Worm (Caenorhabditis elegans) whole organism, young adult: Measurements from ENCODE around the gene acy-1.

Source experiments
- B0261.1 ChIP-seq: sonication (generic microtip); optimal IDR thresholded peaks from 2 replicates; lab custom pipeline; 2016; ENCODE audit warnings: mild to moderate bottlenecking, missing genetic modification characterization, moderate library complexity, missing compliant biosample characterization
- D2030.7 ChIP-seq: fragments of 200-800 bp; sonication (Bioruptor generic); IDR thresholded peaks from 2 replicates; pipeline ENCODE4 v1.3.6; 2022; ENCODE audit warnings: missing genetic modification reagents, missing genetic modification characterization, missing compliant biosample characterization
- F10E7.11 ChIP-seq: sonication (generic microtip); optimal IDR thresholded peaks from 2 replicates; lab custom pipeline; 2017; ENCODE audit warnings: mild to moderate bottlenecking, missing genetic modification characterization, moderate library complexity, missing compliant biosample characterization
- F57A8.1 ChIP-seq: fragments of 200-800 bp; sonication (Bioruptor generic); optimal IDR thresholded peaks from 2 replicates; lab custom pipeline; 2018; ENCODE audit warnings: mild to moderate bottlenecking, missing genetic modification characterization, moderate library complexity, missing compliant biosample characterization
- T07F8.4 ChIP-seq: sonication (generic microtip); optimal IDR thresholded peaks from 2 replicates; lab custom pipeline; 2016; ENCODE audit warnings: mild to moderate bottlenecking, missing genetic modification characterization, moderate library complexity, missing compliant biosample characterization
- T26A5.8 ChIP-seq: sonication (generic microtip); optimal IDR thresholded peaks from 2 replicates; lab custom pipeline; 2016; ENCODE audit warnings: missing genetic modification characterization, missing compliant biosample characterization
- Y56A3A.18 ChIP-seq: fragments of 200-800 bp; sonication (Bioruptor generic); IDR thresholded peaks from 2 replicates; pipeline ENCODE4 v1.3.6; 2022; ENCODE audit warnings: missing genetic modification reagents, missing genetic modification characterization, missing compliant biosample characterization
- ama-1 ChIP-seq, 3 experiments: fragments of 150-350 bp in 1 of 3; sonication (generic microtip) in 2 of 3; optimal IDR thresholded peaks; 2 replicates each; lab custom pipeline; 2014 to 2018; ENCODE audit warnings: missing biosample characterization in 2 of 3, missing genetic modification characterization in 2 of 3, missing genetic modification reagents in 2 of 3
- attf-5 ChIP-seq: fragments of 200-800 bp; sonication (Bioruptor generic); optimal IDR thresholded peaks from 2 replicates; lab custom pipeline; 2018; ENCODE audit warnings: mild to moderate bottlenecking, missing genetic modification characterization, missing compliant biosample characterization
- attf-6 ChIP-seq: fragments of 200-800 bp; sonication (Bioruptor generic); IDR thresholded peaks from 2 replicates; pipeline ENCODE4 v1.3.6; 2022; ENCODE audit warnings: missing genetic modification reagents, missing genetic modification characterization, missing compliant biosample characterization
- bed-1 ChIP-seq: fragments of 200-800 bp; sonication (Bioruptor generic); IDR thresholded peaks from 2 replicates; pipeline ENCODE4 v1.3.6; 2022; ENCODE audit warnings: missing genetic modification reagents, missing genetic modification characterization, missing compliant biosample characterization
- ccch-3 ChIP-seq: fragments of 200-800 bp; sonication (Bioruptor generic); optimal IDR thresholded peaks from 2 replicates; lab custom pipeline; 2018; ENCODE audit warnings: mild to moderate bottlenecking, missing genetic modification characterization, missing compliant biosample characterization
- ceh-91 ChIP-seq: fragments of 200-800 bp; sonication (Bioruptor generic); IDR thresholded peaks from 2 replicates; pipeline ENCODE4 v1.3.6; 2022; ENCODE audit warnings: missing genetic modification reagents, missing genetic modification characterization, missing compliant biosample characterization
- chd-7 ChIP-seq: sonication (generic microtip); optimal IDR thresholded peaks from 2 replicates; lab custom pipeline; 2016; ENCODE audit warnings: mild to moderate bottlenecking, missing genetic modification characterization, moderate library complexity, missing compliant biosample characterization
- dpff-1 ChIP-seq: sonication (generic microtip); optimal IDR thresholded peaks from 2 replicates; lab custom pipeline; 2017; ENCODE audit warnings: mild to moderate bottlenecking, missing genetic modification characterization, missing compliant biosample characterization
- efl-1 ChIP-seq: fragments of 150-350 bp; optimal IDR thresholded peaks from 2 replicates; lab custom pipeline; 2014; ENCODE audit warnings: missing biosample characterization, missing genetic modification reagents, missing genetic modification characterization
- egl-18 ChIP-seq: fragments of 200-800 bp; sonication (Bioruptor generic); IDR thresholded peaks from 2 replicates; pipeline ENCODE4 v1.3.6; 2022; ENCODE audit warnings: missing genetic modification reagents, missing genetic modification characterization, missing compliant biosample characterization
- egl-44 ChIP-seq: fragments of 200-800 bp; sonication (Bioruptor generic); IDR thresholded peaks from 2 replicates; pipeline ENCODE4 v1.3.6; 2022; ENCODE audit warnings: missing genetic modification reagents, missing genetic modification characterization, missing compliant biosample characterization
- ekl-4 ChIP-seq: fragments of 200-800 bp; sonication (Bioruptor generic); IDR thresholded peaks from 2 replicates; pipeline ENCODE4 v1.3.6; 2022; ENCODE audit warnings: missing genetic modification reagents, missing genetic modification characterization, missing compliant biosample characterization
- gei-17 ChIP-seq: fragments of 200-800 bp; sonication (Bioruptor generic); optimal IDR thresholded peaks from 2 replicates; lab custom pipeline; 2018; ENCODE audit warnings: mild to moderate bottlenecking, missing genetic modification characterization, missing compliant biosample characterization
- hmg-1.2 ChIP-seq: fragments of 200-800 bp; sonication (Bioruptor generic); IDR thresholded peaks from 2 replicates; pipeline ENCODE4 v1.3.6; 2022; ENCODE audit warnings: missing genetic modification reagents, missing genetic modification characterization, missing compliant biosample characterization
- hmg-20 ChIP-seq: fragments of 200-800 bp; sonication (Bioruptor generic); IDR thresholded peaks from 2 replicates; pipeline ENCODE4 v1.3.6; 2022; ENCODE audit warnings: missing genetic modification reagents, missing genetic modification characterization, missing compliant biosample characterization
- lag-1 ChIP-seq: fragments of 200-800 bp; sonication (Bioruptor generic); IDR thresholded peaks from 2 replicates; pipeline ENCODE4 v1.3.6; 2022; ENCODE audit warnings: missing genetic modification reagents, missing genetic modification characterization, missing compliant biosample characterization
- let-607 ChIP-seq, 2 experiments: fragments of 200-800 bp in 1 of 2; sonication (Bioruptor generic) in 1 of 2; sonication (generic microtip) in 1 of 2; optimal IDR thresholded peaks; 2 replicates each; lab custom pipeline; 2016 to 2018; ENCODE audit warnings: mild to moderate bottlenecking in 2 of 2, missing compliant biosample characterization in 2 of 2, missing genetic modification characterization in 2 of 2, moderate library complexity in 2 of 2, missing genotype in 1 of 2
- lin-35 ChIP-seq, 3 experiments: fragments of 150-350 bp in 2 of 3; sonication (generic microtip) in 1 of 3; optimal IDR thresholded peaks; 2 replicates each; lab custom pipeline; 2014 to 2018; ENCODE audit warnings: missing biosample characterization in 3 of 3, missing genetic modification characterization in 3 of 3, missing genetic modification reagents in 3 of 3
- madf-10 ChIP-seq: sonication (generic microtip); optimal IDR thresholded peaks from 2 replicates; lab custom pipeline; 2016; ENCODE audit warnings: mild to moderate bottlenecking, missing genetic modification characterization, missing compliant biosample characterization
- nfya-1 ChIP-seq: sonication (generic microtip); optimal IDR thresholded peaks from 2 replicates; lab custom pipeline; 2017; ENCODE audit warnings: antibody characterized with exemption, missing compliant biosample characterization, missing genetic modification characterization, borderline replicate concordance; ENCODE audit not compliant: insufficient read depth
- nhr-120 ChIP-seq: fragments of 200-800 bp; sonication (Bioruptor generic); IDR thresholded peaks from 2 replicates; pipeline ENCODE4 v1.3.6; 2022; ENCODE audit warnings: missing genetic modification characterization, missing compliant biosample characterization
- nhr-90 ChIP-seq: sonication (generic microtip); optimal IDR thresholded peaks from 2 replicates; lab custom pipeline; 2016; ENCODE audit warnings: missing genotype, mild to moderate bottlenecking, missing genetic modification characterization, missing compliant biosample characterization
- pha-4 ChIP-seq: fragments of 150-350 bp; sonication (generic microtip); optimal IDR thresholded peaks from 2 replicates; lab custom pipeline; 2014; ENCODE audit warnings: missing biosample characterization, missing genetic modification reagents, missing genetic modification characterization
- sea-2 ChIP-seq: fragments of 200-800 bp; sonication (Bioruptor generic); IDR thresholded peaks from 2 replicates; pipeline ENCODE4 v1.3.6; 2022; ENCODE audit warnings: missing genetic modification characterization, missing compliant biosample characterization
- snpc-1.3 ChIP-seq: sonication (generic microtip); optimal IDR thresholded peaks from 2 replicates; lab custom pipeline; 2017; ENCODE audit warnings: missing genetic modification characterization, mild to moderate bottlenecking, missing compliant biosample characterization, antibody characterized with exemption, moderate library complexity, missing genotype, missing genetic modification reagents; ENCODE audit not compliant: insufficient read depth
- snpc-3.4 ChIP-seq: sonication (generic microtip); optimal IDR thresholded peaks from 2 replicates; lab custom pipeline; 2017; ENCODE audit warnings: missing genetic modification characterization, mild to moderate bottlenecking, missing compliant biosample characterization, antibody characterized with exemption, moderate library complexity, missing genotype, missing genetic modification reagents
- tbx-9 ChIP-seq: sonication (generic microtip); optimal IDR thresholded peaks from 2 replicates; lab custom pipeline; 2016; ENCODE audit warnings: borderline replicate concordance, missing genetic modification characterization, inconsistent platforms, missing compliant biosample characterization
- unc-130 ChIP-seq: sonication (generic microtip); optimal IDR thresholded peaks from 2 replicates; lab custom pipeline; 2016; ENCODE audit warnings: missing genetic modification reagents, missing genetic modification characterization, missing compliant biosample characterization
- xnd-1 ChIP-seq: sonication (generic microtip); optimal IDR thresholded peaks from 2 replicates; lab custom pipeline; 2016; ENCODE audit warnings: missing genotype, missing genetic modification reagents, missing genetic modification characterization, missing compliant biosample characterization
- zfh-2 ChIP-seq: fragments of 200-800 bp; sonication (Bioruptor generic); conservative IDR thresholded peaks from 2 replicates; pipeline ENCODE4 v1.3.6; 2022; ENCODE audit warnings: missing genetic modification reagents, missing genetic modification characterization, missing compliant biosample characterization
- ztf-18 ChIP-seq: sonication (generic microtip); optimal IDR thresholded peaks from 2 replicates; lab custom pipeline; 2016; ENCODE audit warnings: missing genotype, mild to moderate bottlenecking, missing genetic modification characterization, missing compliant biosample characterization
- ztf-22 ChIP-seq: fragments of 200-800 bp; sonication (Bioruptor generic); optimal IDR thresholded peaks from 2 replicates; lab custom pipeline; 2018; ENCODE audit warnings: mild to moderate bottlenecking, missing genetic modification characterization, moderate library complexity, missing compliant biosample characterization
- ztf-25 ChIP-seq: fragments of 200-800 bp; sonication (Bioruptor generic); IDR thresholded peaks from 2 replicates; pipeline ENCODE4 v1.3.6; 2022; ENCODE audit warnings: missing genetic modification reagents, missing genetic modification characterization, missing compliant biosample characterization

Gene acy-1

DNA sequence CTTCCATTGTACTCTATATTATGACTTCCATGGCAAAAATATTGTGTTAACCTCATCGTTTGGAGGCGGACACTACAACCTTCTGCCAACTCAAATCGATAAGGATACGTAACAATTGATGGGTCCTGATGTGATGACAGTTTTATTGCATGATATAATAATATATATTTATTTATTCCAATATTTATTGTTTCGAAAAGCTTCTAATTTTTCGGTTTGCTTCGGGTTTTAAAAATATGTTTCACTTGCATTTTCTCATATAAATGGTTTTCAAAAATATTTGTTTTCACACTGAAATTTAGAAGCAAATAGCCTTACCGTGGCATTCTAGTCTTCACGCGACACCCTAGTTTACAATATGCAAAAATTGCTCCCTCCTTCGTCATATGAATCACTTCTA, 15.2 kb upstream of the acy-1 start, which contains the start of gene T04A8.13:
T04A8.13 (plus strand) TSS at position 301 of the 400 bp plus-strand sequence.
- TF ChIP-seq madf-10 (tag; lab: Kevin White, UChicago) = no peak
- no peak for TF ChIP-seq ztf-25 (GFP tag; lab: Robert Waterston, UW)
- no peak for TF ChIP-seq nhr-90 (tag; lab: Kevin White, UChicago)
- no peak for TF ChIP-seq dpff-1 (tag; lab: Kevin White, UChicago)
- no peak for TF ChIP-seq F10E7.11 (tag; lab: Kevin White, UChicago)
- no peak for TF ChIP-seq egl-18 (GFP tag; lab: Robert Waterston, UW)
- TF ChIP-seq B0261.1 (tag; lab: Kevin White, UChicago) = no peak
- no peak for TF ChIP-seq ekl-4 (GFP tag; lab: Robert Waterston, UW)

DNA sequence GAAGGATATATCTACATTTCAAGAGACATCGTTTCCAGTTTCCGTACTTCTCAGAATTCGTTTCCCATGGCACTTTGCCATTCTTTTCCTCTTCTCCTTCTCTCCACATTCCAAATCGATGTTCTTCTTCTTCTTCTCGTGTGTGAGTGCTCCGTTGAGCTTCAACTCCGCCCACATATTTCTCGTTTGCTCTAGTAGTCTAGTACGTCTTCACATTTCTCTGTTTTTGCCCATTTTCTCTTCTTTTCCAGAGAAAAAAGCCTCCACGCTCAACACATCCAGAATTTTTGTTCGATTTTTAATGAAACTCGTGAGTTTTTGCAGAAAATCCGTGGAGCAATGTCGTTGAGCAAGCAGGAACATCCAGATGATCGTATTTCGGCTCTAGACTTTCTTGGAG, 13.0 kb upstream of the acy-1 start, which contains the start of gene T04A8.18:
T04A8.18 (plus strand) TSS at position 301 of the 400 bp plus-strand sequence.
- no peak for TF ChIP-seq ztf-22 (GFP tag; lab: Kevin White, UChicago)
- no peak for TF ChIP-seq hmg-1.2 (GFP tag; lab: Robert Waterston, UW)
- TF ChIP-seq ama-1 (optimal IDR thresholded peaks at IDR 0.05; lab: Kevin White, UChicago) = no peak
- TF ChIP-seq ama-1 (GFP tag; optimal IDR thresholded peaks at IDR 0.05; lab: Kevin White, UChicago) = no peak
- TF ChIP-seq T26A5.8 = no peak
- TF ChIP-seq nfya-1 (tag; lab: Kevin White, UChicago) = no peak
- no peak for TF ChIP-seq let-607 (tag; optimal IDR thresholded peaks at IDR 0.05; lab: Kevin White, UChicago)
- TF ChIP-seq lag-1 (GFP tag; lab: Robert Waterston, UW) = no peak
- no peak for TF ChIP-seq egl-44 (GFP tag; lab: Robert Waterston, UW)
- TF ChIP-seq bed-1 (GFP tag; lab: Robert Waterston, UW) = no peak
- TF ChIP-seq pha-4 = no peak
- no peak for TF ChIP-seq sea-2
- TF ChIP-seq hmg-20 (GFP tag; lab: Robert Waterston, UW) = no peak
- no peak for TF ChIP-seq chd-7 (tag; lab: Kevin White, UChicago)
- TF ChIP-seq unc-130 (GFP tag; lab: Kevin White, UChicago) = no peak
- TF ChIP-seq ceh-91 (GFP tag; lab: Robert Waterston, UW) = no peak
- no peak for TF ChIP-seq attf-6 (GFP tag; lab: Robert Waterston, UW)
- no peak for TF ChIP-seq B0261.1 (tag; lab: Kevin White, UChicago)
- no peak for TF ChIP-seq gei-17 (GFP tag; lab: Kevin White, UChicago)

DNA sequence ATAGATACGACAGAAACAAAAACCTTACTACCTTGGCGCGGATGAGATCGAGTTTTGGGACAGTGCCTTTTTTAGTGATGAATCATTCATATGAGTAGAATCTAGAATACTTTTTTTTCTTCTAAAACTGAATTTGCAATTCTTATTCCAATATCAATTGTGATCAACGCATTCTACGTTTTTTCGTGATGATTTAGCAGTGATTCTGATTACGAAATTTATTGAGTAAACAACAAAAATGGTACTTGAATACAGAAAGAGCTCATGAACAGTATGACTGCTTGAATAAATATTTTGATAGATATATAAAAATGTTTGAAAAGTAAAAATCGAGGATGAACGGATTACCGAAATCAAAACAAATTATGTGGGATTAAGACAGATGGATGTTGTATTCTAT, 6.8 kb upstream of the acy-1 start, which contains the start of gene him-18:
him-18 (minus strand) TSS at position 101 of the 400 bp plus-strand sequence.
- TF ChIP-seq ztf-25 (GFP tag; lab: Robert Waterston, UW) (no peak), T07F8.4 (tag; lab: Kevin White, UChicago) (no peak)

DNA sequence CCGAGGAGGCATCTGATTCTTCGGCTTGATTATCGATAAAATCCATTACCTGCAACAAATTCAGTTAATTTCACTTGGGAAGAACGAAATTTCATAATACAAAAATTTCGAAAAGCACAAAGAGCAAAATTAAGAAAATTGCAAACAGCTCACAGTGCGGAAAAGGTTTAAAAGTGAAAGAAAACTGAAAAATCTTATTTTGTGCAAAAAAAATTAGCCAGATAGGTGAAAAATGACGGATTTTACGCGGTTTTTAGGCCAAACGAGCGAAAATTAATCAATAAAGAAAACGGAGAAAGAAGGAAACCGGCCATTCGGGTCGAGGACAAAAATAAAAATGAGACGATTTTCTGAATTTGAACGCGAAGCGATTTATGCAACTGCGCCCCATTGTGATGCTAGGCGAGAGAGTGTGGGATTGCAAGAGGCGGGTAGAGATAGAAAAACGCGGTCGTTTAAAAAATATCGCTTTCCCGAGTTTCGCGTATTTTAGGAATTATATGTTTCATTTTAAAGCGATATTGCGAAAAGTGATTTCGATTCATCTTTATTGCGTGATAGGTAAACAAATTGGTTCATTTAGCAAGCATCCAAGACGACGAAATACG, 1.2 kb upstream of the acy-1 start, which contains the start of gene emb-5:
emb-5 (minus strand) TSS at position 51 of the 608 bp plus-strand sequence.
- TF ChIP-seq xnd-1 (tag; lab: Kevin White, UChicago) = no peak
- TF ChIP-seq ccch-3 (GFP tag; lab: Kevin White, UChicago) = no peak
- TF ChIP-seq ztf-22 (GFP tag; lab: Kevin White, UChicago) = no peak
- 0 out of 2 replicates have a peak, but pooled peaks have one; percentile 12 for TF ChIP-seq D2030.7 (GFP tag; lab: Robert Waterston, UW)
- TF ChIP-seq snpc-1.3 (tag; lab: Kevin White, UChicago) = peak; percentile 9
- no peak for TF ChIP-seq zfh-2 (GFP tag; lab: Robert Waterston, UW)
- TF ChIP-seq tbx-9 (tag; lab: Kevin White, UChicago) = no peak
- peak; percentile 59 for TF ChIP-seq attf-5
- no peak for TF ChIP-seq chd-7 (tag; lab: Kevin White, UChicago)
- TF ChIP-seq lin-35 (GFP tag; optimal IDR thresholded peaks at IDR 0.05; lab: Kevin White, UChicago) = peak in 2 of 3 experiments; percentile 42 to 72
- TF ChIP-seq dpff-1 (tag; lab: Kevin White, UChicago) = no peak
- no peak for TF ChIP-seq F57A8.1 (GFP tag; lab: Kevin White, UChicago)
- TF ChIP-seq unc-130 (GFP tag; lab: Kevin White, UChicago) = no peak
- TF ChIP-seq nfya-1 (tag; lab: Kevin White, UChicago) = no peak
- no peak for TF ChIP-seq Y56A3A.18 (GFP tag; lab: Robert Waterston, UW)
- TF ChIP-seq ztf-18 (tag; lab: Kevin White, UChicago) = peak; percentile 34
- TF ChIP-seq snpc-3.4 = peak; percentile 18
- peak; percentile 58 for TF ChIP-seq efl-1 (GFP tag; lab: Kevin White, UChicago)
- TF ChIP-seq pha-4 = no peak
- TF ChIP-seq hmg-1.2 (GFP tag; lab: Robert Waterston, UW) = peak; percentile 97
- TF ChIP-seq nhr-120 (GFP tag; lab: Robert Waterston, UW) = no peak
